Fruit fly (Drosophila melanogaster) ovary, adult (tissue): ENCODE data around the gene CG13039.

ENCODE experiments used
- CG17801 ChIP-seq: fragments of 200-800 bp; optimal IDR thresholded peaks from 2 replicates; lab custom pipeline; 2019; ENCODE audit warnings: missing biosample characterization, mild to moderate bottlenecking, missing genetic modification characterization, moderate library complexity; ENCODE audit not compliant: partially characterized antibody

Gene CG13039

DNA sequence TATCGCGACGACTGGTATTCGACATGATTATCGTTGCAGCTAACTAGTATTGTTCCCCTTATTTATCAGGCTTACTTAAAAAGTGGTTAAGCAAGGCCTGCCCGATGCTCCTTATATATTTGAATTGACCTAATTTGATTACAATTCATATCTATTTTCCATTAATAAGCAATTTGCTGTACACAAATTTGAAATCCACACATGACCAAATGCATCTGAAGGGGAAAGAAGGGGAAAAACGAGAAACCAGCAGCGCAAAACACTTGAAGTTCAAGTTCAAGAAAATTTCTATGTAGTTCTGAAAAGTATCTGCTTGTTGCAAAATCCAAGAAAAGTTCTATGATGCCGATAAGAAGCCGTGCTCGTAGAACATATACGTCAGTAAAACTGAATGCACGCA is at the start of gene CG13039, which contains the start of gene CG13040:
TSS of gene CG13039 (minus strand) at position 106 of the 400 bp plus-strand sequence.
TSS of gene CG13040 (minus strand) at position 101 of the 400 bp plus-strand sequence.
- TF ChIP-seq CG17801 (GFP tag; lab: Kevin White, UChicago): no peak

- TF ChIP-seq CG17801 (GFP tag; lab: Kevin White, UChicago): no peak
These were observed 43.0 kb upstream of the CG13039 start, which contains the start of gene CG18814 for dm6 chr3L:16369526-16369925. Gene CG18814 (plus strand): TSS chr3L:16369826.

DNA sequence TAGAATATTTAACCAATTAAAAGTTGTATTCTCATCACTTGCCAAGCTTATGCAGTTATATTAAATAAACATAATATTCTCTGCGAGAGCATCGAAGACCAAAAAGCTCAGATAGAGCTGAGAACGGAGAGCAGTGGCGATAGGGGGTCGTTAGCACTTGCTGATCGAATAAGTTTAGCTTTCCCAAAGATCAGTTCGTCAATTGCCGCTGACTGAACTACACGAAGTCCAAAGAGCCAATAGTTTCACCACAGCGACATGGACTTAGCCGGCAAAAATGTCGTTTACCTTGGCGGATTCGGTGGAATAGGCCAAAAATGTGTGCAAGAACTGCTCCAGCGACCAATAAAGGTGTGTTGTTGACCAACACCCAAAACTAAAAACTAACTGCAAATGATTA is 41.6 kb upstream of the CG13039 start, which contains the start of gene CG4842:
TSS of gene CG4842 (plus strand) at position 191 of the 400 bp plus-strand sequence.
- no peak for TF ChIP-seq CG17801 (GFP tag; lab: Kevin White, UChicago)

dm6 chr3L:16367240-16367639 is 40.7 kb upstream of the CG13039 start, which contains the start of gene Cpr72Ec:
Gene Cpr72Ec (minus strand): TSS chr3L:16367340.
- no peak for TF ChIP-seq CG17801 (GFP tag; lab: Kevin White, UChicago)

DNA sequence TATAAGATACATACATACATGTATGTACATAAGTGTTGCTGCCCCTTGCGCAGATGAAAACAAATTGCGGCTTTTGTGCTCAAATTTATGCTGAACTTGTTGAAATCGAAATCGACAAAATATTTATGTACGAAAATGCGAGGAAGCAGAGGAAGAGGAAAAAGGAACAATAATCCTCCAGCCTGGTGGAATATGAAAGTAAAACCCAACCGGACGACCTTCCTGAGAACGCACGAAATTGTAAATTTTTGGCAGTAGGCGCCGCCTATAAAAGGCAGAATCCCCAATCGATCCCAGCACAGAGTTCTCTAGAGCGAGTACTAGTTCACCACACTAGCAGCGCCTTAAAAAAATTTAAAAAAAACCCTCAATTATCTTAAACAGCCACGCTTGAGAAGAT is 38.0 kb upstream of the CG13039 start, which contains the start of gene Cpr72Eb:
TSS of gene Cpr72Eb (plus strand) at position 301 of the 400 bp plus-strand sequence.
- no peak for TF ChIP-seq CG17801 (GFP tag; lab: Kevin White, UChicago)

DNA sequence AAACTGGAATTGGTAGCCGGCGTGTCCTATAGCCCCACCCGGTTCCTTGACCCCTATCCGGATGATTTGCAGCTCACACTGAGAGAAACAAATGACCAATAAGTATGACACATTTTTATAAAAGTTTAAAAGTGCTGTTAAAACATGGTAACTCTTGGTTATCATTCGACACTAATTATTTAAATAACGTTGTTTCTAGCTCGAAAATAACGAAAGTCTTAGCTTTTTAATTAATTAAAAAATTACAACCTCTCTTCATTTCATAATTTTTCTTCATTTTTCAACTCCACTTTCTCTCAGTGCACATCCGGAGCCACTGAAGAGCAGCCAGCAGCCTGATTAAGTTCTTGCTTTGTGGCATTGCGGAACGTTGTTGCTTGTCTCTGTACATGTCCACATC is 37.6 kb upstream of the CG13039 start:
- TF ChIP-seq CG17801 (GFP tag; lab: Kevin White, UChicago): no peak

- TF ChIP-seq CG17801 (GFP tag; lab: Kevin White, UChicago): no peak
These were observed 35.6 kb upstream of the CG13039 start, which contains the start of gene Cpr72Ea for dm6 chr3L:16362119-16362653. Gene Cpr72Ea (plus strand): TSS chr3L:16362603.

DNA sequence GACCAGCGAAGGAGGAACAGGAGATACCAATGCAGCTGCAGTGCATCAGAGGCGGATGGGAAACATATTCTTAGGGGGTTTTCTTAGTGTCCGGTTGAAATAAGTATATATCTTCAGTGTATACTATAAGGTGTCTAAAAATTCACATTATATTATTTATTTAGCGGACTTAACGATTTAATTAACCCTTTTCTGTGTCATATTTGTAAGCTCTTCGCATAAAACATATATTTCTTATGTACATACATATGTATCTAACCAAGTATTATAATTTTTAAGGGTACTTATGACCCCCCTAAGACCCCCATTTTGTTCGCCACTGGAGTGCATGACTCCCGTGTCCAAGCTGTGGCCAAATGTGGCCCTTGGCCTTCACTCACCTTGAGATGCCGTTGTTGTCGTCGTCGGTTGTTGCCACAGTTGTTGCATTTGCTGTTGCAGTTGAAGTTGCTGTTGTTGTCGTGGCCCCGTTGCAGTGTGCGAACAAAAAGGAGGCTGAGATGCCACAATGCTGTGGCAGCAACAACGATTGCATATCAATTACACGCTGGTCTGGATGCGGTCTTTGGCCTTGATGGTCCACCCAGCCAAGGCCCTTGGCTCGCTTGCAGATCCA is 34.7 kb upstream of the CG13039 start:
- TF ChIP-seq CG17801 (GFP tag; lab: Kevin White, UChicago): no peak

DNA sequence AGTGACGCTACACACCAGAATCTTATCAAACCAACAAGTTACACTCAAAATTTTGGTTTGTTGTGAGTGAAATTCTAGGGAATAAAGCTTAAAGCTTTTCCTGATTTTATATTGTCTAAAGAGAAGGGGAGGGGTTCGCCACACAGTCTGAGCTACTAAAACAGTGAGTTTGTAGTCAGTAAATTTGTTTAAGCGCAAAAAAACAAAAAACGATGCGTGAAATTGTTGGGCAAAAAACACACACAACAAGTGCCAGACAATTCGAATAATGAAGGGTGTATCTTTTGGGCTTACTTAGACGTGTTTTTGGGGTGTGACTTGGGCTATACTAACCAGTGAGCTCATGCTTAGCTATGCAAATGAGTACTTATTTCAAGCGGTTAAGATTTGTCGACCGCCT is 33.2 kb upstream of the CG13039 start:
- no peak for TF ChIP-seq CG17801 (GFP tag; lab: Kevin White, UChicago)

dm6 chr3L:16359219-16359748 is 32.7 kb upstream of the CG13039 start, which contains the start of gene ringer:
Gene ringer (minus strand): TSS chr3L:16359428.
- no peak for TF ChIP-seq CG17801 (GFP tag; lab: Kevin White, UChicago)

DNA sequence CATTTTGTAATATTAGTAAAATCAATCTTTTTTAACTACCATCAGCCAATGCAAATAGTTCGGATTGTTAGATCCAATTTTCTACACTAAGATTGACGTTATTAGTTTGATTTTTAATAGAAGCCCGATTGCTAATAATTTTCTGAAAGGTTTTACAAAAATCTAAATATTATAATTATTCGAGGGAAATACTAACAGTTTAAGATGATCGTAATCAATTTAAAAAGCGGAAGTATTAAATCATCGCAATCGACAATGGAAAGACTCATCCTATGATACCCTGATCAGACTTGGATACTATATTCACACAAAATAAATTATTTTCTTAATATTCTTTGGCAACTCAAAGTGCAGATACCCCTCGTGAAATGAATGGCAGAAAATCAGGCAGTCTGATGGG is 31.3 kb upstream of the CG13039 start:
- no peak for TF ChIP-seq CG17801 (GFP tag; lab: Kevin White, UChicago)

dm6 chr3L:16357187-16357728 is 30.7 kb upstream of the CG13039 start:
- no peak for TF ChIP-seq CG17801 (GFP tag; lab: Kevin White, UChicago)

- TF ChIP-seq CG17801 (GFP tag; lab: Kevin White, UChicago): no peak
These were observed 29.7 kb upstream of the CG13039 start for dm6 chr3L:16356171-16356765.

DNA sequence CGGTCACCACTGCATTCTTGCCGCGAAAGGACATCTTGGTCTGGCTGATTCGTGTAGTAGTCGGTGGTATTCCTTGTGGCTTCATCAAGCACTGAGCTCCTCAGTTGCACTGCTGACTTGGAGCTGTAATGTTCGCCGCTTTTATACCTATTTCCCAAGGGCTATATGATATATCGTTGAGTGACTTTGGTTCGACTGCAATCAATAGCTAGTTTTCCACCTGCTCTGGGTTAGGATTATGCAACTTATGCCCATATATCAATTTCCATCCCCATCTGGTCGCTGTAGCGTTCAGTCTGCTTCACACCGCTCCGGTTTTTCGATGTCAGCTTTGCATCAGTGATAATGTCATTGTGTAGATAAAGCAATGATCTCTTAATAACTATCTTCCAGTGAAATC is 27.6 kb upstream of the CG13039 start, which contains the start of gene Pdh:
TSS of gene Pdh (minus strand) at position 101 of the 400 bp plus-strand sequence.
- TF ChIP-seq CG17801 (GFP tag; lab: Kevin White, UChicago): no peak
